Fruit fly (Drosophila melanogaster): ENCODE measurements around the gene AdoR.

- no peak for TF ChIP-seq lola (GFP tag; optimal IDR thresholded peaks at IDR 0.05)
- no peak for TF ChIP-seq N (GFP tag; optimal IDR thresholded peaks at IDR 0.05)
- TF ChIP-seq psq (GFP tag; optimal IDR thresholded peaks at IDR 0.05): no peak
- TF ChIP-seq Dfd (GFP tag; optimal IDR thresholded peaks at IDR 0.05): no peak
- no peak for TF ChIP-seq Abd-B (GFP tag; optimal IDR thresholded peaks at IDR 0.05)
- TF ChIP-seq fru (GFP tag; optimal IDR thresholded peaks at IDR 0.05): no peak
- TF ChIP-seq Myc (optimal IDR thresholded peaks at IDR 0.05): no peak
- TF ChIP-seq CG9705 (GFP tag; optimal IDR thresholded peaks at IDR 0.05): no peak
- no peak for TF ChIP-seq br (GFP tag; optimal IDR thresholded peaks at IDR 0.05)
These were observed at the start of gene AdoR for dm6 chr3R:30149506-30149905.
